Fruit fly (Drosophila melanogaster): ENCODE measurements around the gene CG42729.
A peak's percentile ranks its signal among the peaks of the same experiment; 100 is the strongest.

Gene CG42729

DNA sequence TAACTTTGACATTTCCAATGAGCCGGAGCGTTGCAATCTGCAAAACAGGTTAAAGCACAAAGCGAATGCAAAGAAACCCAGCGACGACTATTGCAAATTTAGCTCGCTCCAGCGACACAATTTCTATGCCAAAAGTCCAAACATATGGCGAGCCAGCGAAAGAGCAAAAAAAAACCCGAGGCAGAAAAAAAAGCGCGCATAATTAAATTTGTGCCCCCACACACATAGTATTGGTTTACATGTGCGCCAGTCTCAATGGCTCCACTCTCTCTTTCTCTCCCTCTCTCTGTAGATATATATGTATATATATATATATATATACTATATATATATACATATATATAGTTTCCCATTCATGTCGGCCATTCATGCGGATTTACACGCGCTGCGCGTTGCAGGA lies 13.4 kb upstream of the CG42729 start:
- TF ChIP-seq CG32772 (GFP tag; IDR thresholded peaks at IDR 0.05) (0 out of 2 replicates have a peak, but pooled peaks have one; percentile 23), CG2199 (GFP tag; IDR thresholded peaks at IDR 0.05) (no peak), sqz (GFP tag; optimal IDR thresholded peaks at IDR 0.05) (peak; percentile 66), zfh1 (GFP tag; IDR thresholded peaks at IDR 0.05) (no peak), lbe (GFP tag; optimal IDR thresholded peaks at IDR 0.05) (no peak), corto (GFP tag; optimal IDR thresholded peaks at IDR 0.05) (no peak), CG9876 (GFP tag; optimal IDR thresholded peaks at IDR 0.05) (no peak), CG12236 (GFP tag; optimal IDR thresholded peaks at IDR 0.05) (no peak), E2f2 (GFP tag; IDR thresholded peaks at IDR 0.05) (no peak), ewg (GFP tag; optimal IDR thresholded peaks at IDR 0.05) (peak; percentile 38), CG17829 (tag; optimal IDR thresholded peaks at IDR 0.05) (no peak), CG9797 (GFP tag; optimal IDR thresholded peaks at IDR 0.05) (no peak), NC2α (GFP tag; optimal IDR thresholded peaks at IDR 0.05) (no peak), Lim3 (GFP tag; IDR thresholded peaks at IDR 0.05) (no peak), CG10147 (GFP tag; optimal IDR thresholded peaks at IDR 0.05) (no peak), CG11093 (GFP tag; IDR thresholded peaks at IDR 0.05) (no peak), CG4617 (GFP tag; optimal IDR thresholded peaks at IDR 0.05; ENCODE audit: borderline replicate concordance) (no peak), CG12155 (GFP tag; optimal IDR thresholded peaks at IDR 0.05) (no peak), CG3847 (GFP tag; IDR thresholded peaks at IDR 0.05) (no peak), Trl (optimal IDR thresholded peaks at IDR 0.05) (peak; percentile 18 to 50), Trl (GFP tag; optimal IDR thresholded peaks at IDR 0.05) (no peak), Hsf (GFP tag; optimal IDR thresholded peaks at IDR 0.05) (no peak)

DNA sequence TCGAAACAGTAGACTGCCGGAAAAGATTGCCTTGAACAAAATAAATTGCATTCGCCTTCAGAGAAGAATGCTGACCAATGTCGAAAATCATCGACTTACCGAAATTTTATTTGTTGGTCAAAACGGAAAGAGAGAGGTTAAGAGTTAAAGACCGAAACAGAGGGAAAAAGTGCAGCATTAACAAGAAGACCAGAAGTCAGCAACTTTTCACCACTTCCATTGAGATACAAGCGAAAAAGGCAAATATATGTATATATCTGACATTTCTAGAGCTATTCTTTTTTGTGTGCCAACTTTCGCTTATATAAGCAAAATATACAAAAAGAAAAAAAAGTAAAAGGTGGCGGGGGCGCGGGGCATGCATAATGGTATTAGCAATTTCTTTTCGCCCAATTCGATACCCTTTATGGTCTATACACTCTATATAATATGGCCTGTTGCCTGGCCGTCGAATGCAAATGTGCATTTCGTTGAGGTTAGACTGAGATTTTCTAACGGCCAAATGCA lies 12.6 kb upstream of the CG42729 start:
- TF ChIP-seq Doc3 (GFP tag; IDR thresholded peaks at IDR 0.05; ENCODE audit: partially characterized antibody) (no peak), Dip2 (GFP tag; IDR thresholded peaks at IDR 0.05) (no peak), Pdp1 (GFP tag; optimal IDR thresholded peaks at IDR 0.05) (peak in 1 of 2 experiments; percentile 53), sens (GFP tag) (peak; percentile 53), kni (GFP tag; optimal IDR thresholded peaks at IDR 0.05) (peak; percentile 12), lola (GFP tag; optimal IDR thresholded peaks at IDR 0.05) (no peak), Blimp-1 (GFP tag; optimal IDR thresholded peaks at IDR 0.05) (peak; percentile 12), Med (GFP tag) (peak; percentile 8), CG7357 (GFP tag; IDR thresholded peaks at IDR 0.05) (no peak)

DNA sequence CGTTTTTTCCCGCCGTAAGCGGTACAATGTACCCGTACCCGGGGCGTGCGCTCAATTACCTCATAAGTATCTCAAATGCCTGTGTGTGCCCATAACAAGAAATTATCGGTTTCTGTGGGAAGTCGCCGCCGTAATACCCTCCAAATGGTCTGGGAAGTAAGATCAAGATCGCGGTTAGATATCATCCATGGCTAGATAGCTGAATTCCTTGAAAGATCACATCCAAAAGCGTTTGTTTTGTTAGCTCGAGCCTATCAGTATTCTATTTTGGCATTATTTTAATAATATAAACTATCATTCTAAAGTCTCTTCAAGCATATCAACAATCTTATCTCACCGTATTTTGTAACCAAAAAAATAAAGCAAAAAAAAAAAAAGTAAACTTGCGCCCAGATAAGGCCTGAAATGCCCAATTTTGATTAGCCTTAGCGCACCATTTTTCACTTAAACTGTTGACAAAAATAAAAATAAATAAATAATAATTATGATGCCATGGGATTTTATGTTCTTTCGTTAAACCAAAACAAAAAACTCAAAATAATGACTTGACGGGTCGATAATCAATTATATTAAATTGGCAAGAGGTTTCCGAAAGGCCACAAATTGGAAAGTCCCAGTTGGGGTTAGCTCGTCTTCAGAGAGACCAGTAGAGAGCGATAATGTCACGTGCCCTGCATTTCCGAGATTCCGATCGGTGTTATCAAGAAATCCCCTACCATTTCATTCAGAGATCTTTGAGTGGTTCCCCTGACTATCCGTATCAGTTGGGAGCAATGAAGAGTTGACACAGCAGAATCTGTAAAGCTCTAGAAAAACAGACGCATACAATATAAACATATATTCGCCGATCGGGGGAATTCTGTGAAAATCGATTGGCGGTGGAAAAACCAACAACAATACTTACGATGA lies 11.5 kb upstream of the CG42729 start:
- no peak for TF ChIP-seq sob (GFP tag; IDR thresholded peaks at IDR 0.05)
- TF ChIP-seq Rfx (GFP tag; IDR thresholded peaks at IDR 0.05) = no peak
- no peak for TF ChIP-seq Oaz (GFP tag; IDR thresholded peaks at IDR 0.05)
- no peak for TF ChIP-seq MBD-R2 (GFP tag; IDR thresholded peaks at IDR 0.05)
- no peak for TF ChIP-seq CG2202 (tag; optimal IDR thresholded peaks at IDR 0.05)
- TF ChIP-seq Doc3 (GFP tag; IDR thresholded peaks at IDR 0.05; ENCODE audit: partially characterized antibody) = no peak
- TF ChIP-seq Pdp1 (GFP tag; optimal IDR thresholded peaks at IDR 0.05) = peak in 1 of 2 experiments; percentile 35
- TF ChIP-seq twi (tag; optimal IDR thresholded peaks at IDR 0.05) = no peak
- no peak for TF ChIP-seq Usf (GFP tag; optimal IDR thresholded peaks at IDR 0.05)
- no peak for TF ChIP-seq Hey (tag; optimal IDR thresholded peaks at IDR 0.05)
- no peak for TF ChIP-seq CG14710 (tag; optimal IDR thresholded peaks at IDR 0.05)
- no peak for TF ChIP-seq unpg (GFP tag; optimal IDR thresholded peaks at IDR 0.05)
- TF ChIP-seq dmrt99B (tag; optimal IDR thresholded peaks at IDR 0.05) = peak; percentile 1
- no peak for TF ChIP-seq CG2889 (GFP tag; IDR thresholded peaks at IDR 0.05)
- TF ChIP-seq mirr (GFP tag; optimal IDR thresholded peaks at IDR 0.05) = peak; percentile 41
- TF ChIP-seq CG30020 (tag; optimal IDR thresholded peaks at IDR 0.05) = no peak
- TF ChIP-seq CG6854 (GFP tag; optimal IDR thresholded peaks at IDR 0.05) = no peak
- no peak for TF ChIP-seq Kr (GFP tag; optimal IDR thresholded peaks at IDR 0.05)
- no peak for TF ChIP-seq CG17829 (tag; optimal IDR thresholded peaks at IDR 0.05)
- TF ChIP-seq B-H1 (GFP tag; IDR thresholded peaks at IDR 0.05) = no peak

All from whole organism, embryonic.